Fruit fly (Drosophila melanogaster) Kc167 (cell line): ENCODE results near the gene CG2162.

ENCODE experiments used
- Myc ChIP-seq: fragments of >200 bp; optimal IDR thresholded peaks from 2 replicates; lab custom pipeline; 2017; ENCODE audit warnings: missing external identifiers
- Sin3A ChIP-seq: fragments of >200 bp; optimal IDR thresholded peaks from 2 replicates; lab custom pipeline; 2018; ENCODE audit warnings: missing external identifiers
- h ChIP-seq: fragments of >200 bp; optimal IDR thresholded peaks from 3 replicates; lab custom pipeline; 2018; ENCODE audit warnings: missing external identifiers
- insv ChIP-seq: fragments of >200 bp; optimal IDR thresholded peaks from 3 replicates; lab custom pipeline; 2018; ENCODE audit warnings: missing external identifiers
- psq ChIP-seq: fragments of >200 bp; optimal IDR thresholded peaks from 2 replicates; lab custom pipeline; 2017; ENCODE audit warnings: missing external identifiers
- ttk ChIP-seq: sonication (Bioruptor generic); optimal IDR thresholded peaks from 2 replicates; lab custom pipeline; 2017; ENCODE audit warnings: missing external identifiers

The CG2162 gene

dm6 chr3L:3060054-3060979, 25.3 kb downstream of the CG2162 start:
- TF ChIP-seq h = peak; percentile 30
- no peak for TF ChIP-seq Myc (lab: Kevin White, UChicago)

- no peak for TF ChIP-seq insv
- TF ChIP-seq h = no peak
- TF ChIP-seq Sin3A (lab: Kevin White, UChicago) = no peak
- TF ChIP-seq psq (lab: Kevin White, UChicago) = no peak
- no peak for TF ChIP-seq ttk
- no peak for TF ChIP-seq Myc (lab: Kevin White, UChicago)
Measured at dm6 chr3L:3069774-3070173, 34.8 kb downstream of the CG2162 start.

dm6 chr3L:3070274-3071204, 35.5 kb downstream of the CG2162 start, which contains the start of the genes CG32486 and PAN3:
CG32486 (minus strand) TSS chr3L:3070839.
PAN3 (plus strand) TSS chr3L:3071133.
- TF ChIP-seq h = no peak
- TF ChIP-seq Sin3A (lab: Kevin White, UChicago) = no peak
- peak; percentile 15 for TF ChIP-seq psq (lab: Kevin White, UChicago)
- no peak for TF ChIP-seq insv
- TF ChIP-seq Myc (lab: Kevin White, UChicago) = no peak
- peak; percentile 75 for TF ChIP-seq ttk

dm6 chr3L:3071675-3072583, 36.9 kb downstream of the CG2162 start:
- TF ChIP-seq psq (lab: Kevin White, UChicago) (no peak), ttk (no peak), Sin3A (lab: Kevin White, UChicago) (no peak), Myc (lab: Kevin White, UChicago) (no peak), insv (no peak), h (no peak)

dm6 chr3L:3073460-3073859, 38.5 kb downstream of the CG2162 start:
- no peak for TF ChIP-seq h
- no peak for TF ChIP-seq insv
- no peak for TF ChIP-seq psq (lab: Kevin White, UChicago)
- TF ChIP-seq Myc (lab: Kevin White, UChicago) = no peak
- no peak for TF ChIP-seq Sin3A (lab: Kevin White, UChicago)
- no peak for TF ChIP-seq ttk

dm6 chr3L:3074380-3074779, 39.4 kb downstream of the CG2162 start:
- TF ChIP-seq psq (lab: Kevin White, UChicago) (no peak), Sin3A (lab: Kevin White, UChicago) (no peak), Myc (lab: Kevin White, UChicago) (no peak), h (no peak), insv (no peak), ttk (no peak)

- TF ChIP-seq h = no peak
- no peak for TF ChIP-seq Sin3A (lab: Kevin White, UChicago)
- no peak for TF ChIP-seq insv
- TF ChIP-seq Myc (lab: Kevin White, UChicago) = no peak
- no peak for TF ChIP-seq ttk
- TF ChIP-seq psq (lab: Kevin White, UChicago) = no peak
Measured at dm6 chr3L:3074805-3075204, 39.8 kb downstream of the CG2162 start.

dm6 chr3L:3076954-3077353, 42.0 kb downstream of the CG2162 start:
- TF ChIP-seq Myc (lab: Kevin White, UChicago) (no peak), insv (no peak)

dm6 chr3L:3077568-3078107, 42.6 kb downstream of the CG2162 start:
- TF ChIP-seq ttk (no peak), insv (no peak), h (no peak)

- TF ChIP-seq h (no peak), insv (no peak), Myc (lab: Kevin White, UChicago) (no peak), psq (lab: Kevin White, UChicago) (no peak), Sin3A (lab: Kevin White, UChicago) (no peak), ttk (no peak)
Measured at dm6 chr3L:3078398-3079155, 43.6 kb downstream of the CG2162 start.

dm6 chr3L:3079156-3079495, 44.1 kb downstream of the CG2162 start:
- TF ChIP-seq ttk (no peak), insv (no peak), Myc (lab: Kevin White, UChicago) (no peak), psq (lab: Kevin White, UChicago) (no peak), Sin3A (lab: Kevin White, UChicago) (no peak), h (no peak)
